Fruit fly (Drosophila melanogaster): ENCODE measurements around the gene sev.

sev gene

DNA sequence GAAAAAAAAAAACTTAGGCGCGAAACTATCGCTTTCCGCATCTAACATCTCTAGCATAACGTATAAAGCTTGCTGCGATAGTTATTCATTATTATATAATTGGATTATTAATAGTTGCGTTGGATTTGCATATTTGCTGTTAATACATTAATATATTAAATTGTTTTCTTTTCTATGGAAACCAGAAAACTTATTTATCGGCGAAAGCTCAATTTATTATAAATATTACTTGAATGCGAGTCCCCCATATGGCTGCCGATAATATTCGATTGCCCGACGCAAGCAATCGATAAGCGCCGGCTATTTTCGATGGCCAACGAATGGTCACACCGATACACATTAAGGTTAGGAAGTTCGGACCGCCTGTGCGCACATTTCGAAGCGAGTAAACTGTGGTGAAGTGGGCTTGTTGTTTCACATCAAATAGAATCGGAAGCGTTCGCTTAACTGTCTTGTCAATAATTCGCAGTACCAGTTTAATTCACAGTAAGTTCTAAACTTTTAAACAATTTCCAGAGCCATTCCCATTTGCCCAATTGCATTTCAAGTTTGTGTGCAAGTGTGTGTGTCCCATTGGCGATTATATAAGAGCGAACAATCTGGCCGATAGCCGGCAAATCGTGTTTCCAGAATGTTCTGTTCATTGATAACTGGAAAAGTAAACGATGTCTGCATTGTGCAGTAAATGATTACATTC lies 22.2 kb upstream of the sev start, which contains the start of gene Hsp60A (continued):
- TF ChIP-seq run (tag; optimal IDR thresholded peaks at IDR 0.05) = no peak
- no peak for TF ChIP-seq onecut (GFP tag; IDR thresholded peaks at IDR 0.05)
- peak; percentile 28; the same call in 1 of the 2 replicates for TF ChIP-seq Xrp1 (GFP tag; IDR thresholded peaks at IDR 0.05)
- TF ChIP-seq CG6254 (GFP tag; optimal IDR thresholded peaks at IDR 0.05) = no peak
- TF ChIP-seq cas (GFP tag; IDR thresholded peaks at IDR 0.05) = 0 out of 2 replicates have a peak, but pooled peaks have one; percentile 11
- no peak for TF ChIP-seq dan (GFP tag; IDR thresholded peaks at IDR 0.05)
- no peak for TF ChIP-seq Stat92E (GFP tag; optimal IDR thresholded peaks at IDR 0.05)
- TF ChIP-seq CG11723 (GFP tag; optimal IDR thresholded peaks at IDR 0.05) = no peak
- TF ChIP-seq sens (GFP tag) = peak; percentile 88
- TF ChIP-seq gcm (GFP tag; optimal IDR thresholded peaks at IDR 0.05) = no peak
- TF ChIP-seq CG14441 (GFP tag; IDR thresholded peaks at IDR 0.05) = peak; percentile 38; the same call in 1 of the 2 replicates
- peak in 1 of 3 experiments; percentile 43 for TF ChIP-seq lola (GFP tag; optimal IDR thresholded peaks at IDR 0.05)
- TF ChIP-seq Side (GFP tag; optimal IDR thresholded peaks at IDR 0.05) = no peak
- peak; percentile 51 for TF ChIP-seq CG31441 (GFP tag; IDR thresholded peaks at IDR 0.05)
- TF ChIP-seq ftz-f1 (GFP tag; optimal IDR thresholded peaks at IDR 0.05) = no peak
- no peak for TF ChIP-seq CG3065 (GFP tag; optimal IDR thresholded peaks at IDR 0.05)
- TF ChIP-seq CG6654 (GFP tag; optimal IDR thresholded peaks at IDR 0.05) = no peak
- TF ChIP-seq CG2199 (GFP tag; IDR thresholded peaks at IDR 0.05) = no peak
- TF ChIP-seq CG17361 (GFP tag; IDR thresholded peaks at IDR 0.05) = peak; percentile 60; the same call in 2 of the 3 replicates
- no peak for TF ChIP-seq Hey (tag; optimal IDR thresholded peaks at IDR 0.05)
- no peak for TF ChIP-seq CG16863 (GFP tag; optimal IDR thresholded peaks at IDR 0.05)
- TF ChIP-seq B-H2 (GFP tag; optimal IDR thresholded peaks at IDR 0.05) = peak; percentile 47
- no peak for TF ChIP-seq CG8089 (GFP tag; optimal IDR thresholded peaks at IDR 0.05)
- peak; percentile 53 for TF ChIP-seq Nf-YC (tag; optimal IDR thresholded peaks at IDR 0.05)
- no peak for TF ChIP-seq CG6813 (GFP tag; optimal IDR thresholded peaks at IDR 0.05)
- peak; percentile 54 for TF ChIP-seq Fer3 (tag; optimal IDR thresholded peaks at IDR 0.05)
- no peak for TF ChIP-seq CG11696 (GFP tag; IDR thresholded peaks at IDR 0.05)
- no peak for TF ChIP-seq CG18011 (GFP tag; optimal IDR thresholded peaks at IDR 0.05)
- no peak for TF ChIP-seq danr (GFP tag; IDR thresholded peaks at IDR 0.05)
- TF ChIP-seq CoRest (tag; optimal IDR thresholded peaks at IDR 0.05) = peak; percentile 69
- no peak for TF ChIP-seq pfk (GFP tag; optimal IDR thresholded peaks at IDR 0.05)
- TF ChIP-seq fd64A (GFP tag; optimal IDR thresholded peaks at IDR 0.05) = no peak
- peak; percentile 58 for TF ChIP-seq Mad (GFP tag; optimal IDR thresholded peaks at IDR 0.05)
- TF ChIP-seq CG9797 (GFP tag; optimal IDR thresholded peaks at IDR 0.05) = peak; percentile 67
- TF ChIP-seq CG7987 (GFP tag; optimal IDR thresholded peaks at IDR 0.05) = no peak
- peak; percentile 69 for TF ChIP-seq CG9932 (GFP tag; IDR thresholded peaks at IDR 0.05)
- TF ChIP-seq CG8281 (tag; optimal IDR thresholded peaks at IDR 0.05) = no peak
- no peak for TF ChIP-seq CG11085 (GFP tag; IDR thresholded peaks at IDR 0.05)
- no peak for TF ChIP-seq Eip74EF (GFP tag; optimal IDR thresholded peaks at IDR 0.05)
- TF ChIP-seq CG10147 (GFP tag; optimal IDR thresholded peaks at IDR 0.05) = peak; percentile 54
- no peak for TF ChIP-seq pnt (GFP tag; optimal IDR thresholded peaks at IDR 0.05)
- no peak for TF ChIP-seq Deaf1 (tag; optimal IDR thresholded peaks at IDR 0.05)
- TF ChIP-seq Usf (GFP tag; optimal IDR thresholded peaks at IDR 0.05) = no peak
- TF ChIP-seq cg (GFP tag; optimal IDR thresholded peaks at IDR 0.05) = peak; percentile 63
- TF ChIP-seq nerfin-2 (GFP tag; IDR thresholded peaks at IDR 0.05; ENCODE audit: partially characterized antibody) = peak; percentile 78
- TF ChIP-seq Hr3 (GFP tag; optimal IDR thresholded peaks at IDR 0.05) = peak; percentile 36
- no peak for TF ChIP-seq oc (tag; optimal IDR thresholded peaks at IDR 0.05)
- TF ChIP-seq mld (GFP tag; IDR thresholded peaks at IDR 0.05; ENCODE audit: partially characterized antibody) = 0 out of 3 replicates have a peak, but pooled peaks have one; percentile 37
- TF ChIP-seq CG1603 (tag; optimal IDR thresholded peaks at IDR 0.05) = no peak
